Worm (Caenorhabditis elegans) whole organism, midembryonic: Measurements from ENCODE around the gene M02D8.3.

Experiments used
- T22C8.4 ChIP-seq: fragments of 200-800 bp; sonication (Bioruptor generic); IDR thresholded peaks from 2 replicates; pipeline ENCODE4 v1.3.6; 2022; ENCODE audit warnings: missing genetic modification characterization, missing compliant biosample characterization
- cog-1 ChIP-seq: sonication (generic microtip); optimal IDR thresholded peaks from 2 replicates; lab custom pipeline; 2016; ENCODE audit warnings: missing genetic modification characterization, missing compliant biosample characterization
- flt-1 ChIP-seq: fragments of 200-800 bp; sonication (Bioruptor generic); IDR thresholded peaks from 2 replicates; pipeline ENCODE4 v1.3.6; 2022; ENCODE audit warnings: missing genetic modification characterization, missing compliant biosample characterization
- klf-2 ChIP-seq: fragments of 200-800 bp; sonication (Bioruptor generic); conservative IDR thresholded peaks from 2 replicates; pipeline ENCODE4 v1.3.6; 2022; ENCODE audit warnings: missing genetic modification reagents, missing genetic modification characterization, missing compliant biosample characterization
- med-1 ChIP-seq: sonication (generic microtip); optimal IDR thresholded peaks from 2 replicates; lab custom pipeline; 2017; ENCODE audit warnings: missing genetic modification characterization, mild to moderate bottlenecking, missing compliant biosample characterization, antibody characterized with exemption, missing genetic modification reagents; ENCODE audit not compliant: insufficient read depth
- ref-1 ChIP-seq: fragments of 200-800 bp; sonication (Bioruptor generic); conservative IDR thresholded peaks from 2 replicates; pipeline ENCODE4 v1.3.6; 2022; ENCODE audit warnings: missing genetic modification reagents, missing genetic modification characterization, missing compliant biosample characterization
- tab-1 ChIP-seq: fragments of 200-800 bp; sonication (Bioruptor generic); IDR thresholded peaks from 2 replicates; pipeline ENCODE4 v1.3.6; 2022; ENCODE audit warnings: missing genetic modification characterization, missing compliant biosample characterization
- ztf-23 ChIP-seq: fragments of 200-800 bp; sonication (Bioruptor generic); IDR thresholded peaks from 2 replicates; pipeline ENCODE4 v1.3.6; 2022; ENCODE audit warnings: missing genetic modification reagents, missing genetic modification characterization, missing compliant biosample characterization
- ztf-29 ChIP-seq: fragments of 200-800 bp; sonication (Bioruptor generic); IDR thresholded peaks from 2 replicates; pipeline ENCODE4 v1.3.6; 2022; ENCODE audit warnings: missing genetic modification reagents, missing genetic modification characterization, missing compliant biosample characterization

M02D8.3 gene

ce11 chrX:8754285-8754795 is 17.5 kb upstream of the M02D8.3 start:
- TF ChIP-seq med-1 (no peak), T22C8.4 (GFP tag; lab: Robert Waterston, UW) (no peak), cog-1 (no peak), ztf-23 (GFP tag; lab: Robert Waterston, UW) (no peak), ztf-29 (GFP tag; lab: Robert Waterston, UW) (no peak), ref-1 (GFP tag; lab: Robert Waterston, UW) (no peak), tab-1 (GFP tag; lab: Robert Waterston, UW) (no peak), flt-1 (GFP tag; lab: Robert Waterston, UW) (no peak), klf-2 (GFP tag; lab: Robert Waterston, UW) (no peak)

- no peak for TF ChIP-seq med-1
- no peak for TF ChIP-seq klf-2 (GFP tag; lab: Robert Waterston, UW)
- TF ChIP-seq ztf-23 (GFP tag; lab: Robert Waterston, UW) = no peak
- TF ChIP-seq ztf-29 (GFP tag; lab: Robert Waterston, UW) = no peak
- TF ChIP-seq tab-1 (GFP tag; lab: Robert Waterston, UW) = no peak
- no peak for TF ChIP-seq cog-1
- no peak for TF ChIP-seq ref-1 (GFP tag; lab: Robert Waterston, UW)
- no peak for TF ChIP-seq flt-1 (GFP tag; lab: Robert Waterston, UW)
- TF ChIP-seq T22C8.4 (GFP tag; lab: Robert Waterston, UW) = no peak
These were observed 15.7 kb upstream of the M02D8.3 start for ce11 chrX:8752546-8752945.

- TF ChIP-seq T22C8.4 (GFP tag; lab: Robert Waterston, UW) = no peak
- no peak for TF ChIP-seq ztf-29 (GFP tag; lab: Robert Waterston, UW)
- TF ChIP-seq ztf-23 (GFP tag; lab: Robert Waterston, UW) = no peak
- no peak for TF ChIP-seq cog-1
- TF ChIP-seq med-1 = no peak
- TF ChIP-seq tab-1 (GFP tag; lab: Robert Waterston, UW) = no peak
- TF ChIP-seq flt-1 (GFP tag; lab: Robert Waterston, UW) = no peak
- no peak for TF ChIP-seq klf-2 (GFP tag; lab: Robert Waterston, UW)
- no peak for TF ChIP-seq ref-1 (GFP tag; lab: Robert Waterston, UW)
These were observed 13.8 kb upstream of the M02D8.3 start, which contains the start of gene asns-2 for ce11 chrX:8750660-8751059. Gene asns-2 (minus strand): TSS chrX:8750941.

- no peak for TF ChIP-seq flt-1 (GFP tag; lab: Robert Waterston, UW)
- no peak for TF ChIP-seq med-1
- no peak for TF ChIP-seq cog-1
- TF ChIP-seq klf-2 (GFP tag; lab: Robert Waterston, UW) = no peak
- TF ChIP-seq ztf-29 (GFP tag; lab: Robert Waterston, UW) = no peak
- no peak for TF ChIP-seq tab-1 (GFP tag; lab: Robert Waterston, UW)
- no peak for TF ChIP-seq ref-1 (GFP tag; lab: Robert Waterston, UW)
These were observed 13.4 kb upstream of the M02D8.3 start for ce11 chrX:8750209-8750608.

- no peak for TF ChIP-seq ref-1 (GFP tag; lab: Robert Waterston, UW)
- no peak for TF ChIP-seq ztf-29 (GFP tag; lab: Robert Waterston, UW)
- no peak for TF ChIP-seq med-1
- TF ChIP-seq T22C8.4 (GFP tag; lab: Robert Waterston, UW) = no peak
- no peak for TF ChIP-seq tab-1 (GFP tag; lab: Robert Waterston, UW)
- TF ChIP-seq cog-1 = no peak
- no peak for TF ChIP-seq klf-2 (GFP tag; lab: Robert Waterston, UW)
- no peak for TF ChIP-seq flt-1 (GFP tag; lab: Robert Waterston, UW)
These were observed 8.7 kb upstream of the M02D8.3 start for ce11 chrX:8745524-8745923.

- TF ChIP-seq ztf-23 (GFP tag; lab: Robert Waterston, UW) (no peak), ztf-29 (GFP tag; lab: Robert Waterston, UW) (no peak), klf-2 (GFP tag; lab: Robert Waterston, UW) (no peak), med-1 (no peak), flt-1 (GFP tag; lab: Robert Waterston, UW) (no peak), cog-1 (no peak), tab-1 (GFP tag; lab: Robert Waterston, UW) (no peak), T22C8.4 (GFP tag; lab: Robert Waterston, UW) (no peak), ref-1 (GFP tag; lab: Robert Waterston, UW) (no peak)
These were observed 7.6 kb upstream of the M02D8.3 start for ce11 chrX:8744192-8744985.

ce11 chrX:8742896-8743295 is 6.1 kb upstream of the M02D8.3 start, which contains the start of gene M02D8.7:
Gene M02D8.7 (minus strand): TSS chrX:8742996.
- TF ChIP-seq cog-1 (no peak), tab-1 (GFP tag; lab: Robert Waterston, UW) (no peak), med-1 (no peak), T22C8.4 (GFP tag; lab: Robert Waterston, UW) (no peak), ref-1 (GFP tag; lab: Robert Waterston, UW) (no peak), ztf-29 (GFP tag; lab: Robert Waterston, UW) (no peak), klf-2 (GFP tag; lab: Robert Waterston, UW) (no peak), flt-1 (GFP tag; lab: Robert Waterston, UW) (no peak), ztf-23 (GFP tag; lab: Robert Waterston, UW) (no peak)

ce11 chrX:8741629-8742170 is 4.9 kb upstream of the M02D8.3 start:
- no peak for TF ChIP-seq med-1
- no peak for TF ChIP-seq cog-1
- no peak for TF ChIP-seq flt-1 (GFP tag; lab: Robert Waterston, UW)
- no peak for TF ChIP-seq ztf-23 (GFP tag; lab: Robert Waterston, UW)
- TF ChIP-seq ztf-29 (GFP tag; lab: Robert Waterston, UW) = no peak
- TF ChIP-seq tab-1 (GFP tag; lab: Robert Waterston, UW) = no peak
- no peak for TF ChIP-seq T22C8.4 (GFP tag; lab: Robert Waterston, UW)
- no peak for TF ChIP-seq ref-1 (GFP tag; lab: Robert Waterston, UW)
- no peak for TF ChIP-seq klf-2 (GFP tag; lab: Robert Waterston, UW)

- TF ChIP-seq ztf-23 (GFP tag; lab: Robert Waterston, UW) = no peak
- TF ChIP-seq cog-1 = no peak
- TF ChIP-seq tab-1 (GFP tag; lab: Robert Waterston, UW) = no peak
- TF ChIP-seq ztf-29 (GFP tag; lab: Robert Waterston, UW) = no peak
These were observed 2.6 kb upstream of the M02D8.3 start, which contains the start of gene M02D8.2 for ce11 chrX:8739373-8739772. Gene M02D8.2 (plus strand): TSS chrX:8739673.
